Worm (Caenorhabditis elegans): ENCODE data around the gene clec-230.

DNA sequence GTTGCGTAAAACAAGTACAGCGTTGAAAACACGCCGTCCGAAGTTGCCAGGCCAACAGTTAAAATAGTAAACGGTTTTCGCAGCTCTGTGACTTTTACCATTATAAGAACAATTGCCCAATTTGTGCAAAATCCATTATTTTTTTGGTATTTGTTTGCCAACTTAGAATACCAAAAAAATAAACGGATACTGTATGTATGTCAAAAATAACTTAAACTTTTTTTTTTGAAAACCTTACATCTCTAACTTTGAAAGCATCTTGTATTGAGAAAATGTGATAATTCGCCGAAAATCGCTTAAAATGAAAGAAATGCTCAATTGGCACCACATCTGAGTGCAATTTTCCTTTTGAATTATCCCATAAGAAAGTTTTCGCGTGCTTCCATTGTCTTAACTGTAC lies 49.8 kb upstream of the clec-230 start, which contains the start of gene fbxa-199:
- TF ChIP-seq cog-1 (tag; optimal IDR thresholded peaks at IDR 0.05) (no peak), ztf-29 (GFP tag; IDR thresholded peaks at IDR 0.05) (no peak), T22C8.4 (GFP tag; IDR thresholded peaks at IDR 0.05) (no peak), klf-2 (GFP tag; conservative IDR thresholded peaks at IDR 0.05) (no peak)
